Worm (Caenorhabditis elegans): ENCODE data around the gene K07H8.8.

Gene K07H8.8

DNA sequence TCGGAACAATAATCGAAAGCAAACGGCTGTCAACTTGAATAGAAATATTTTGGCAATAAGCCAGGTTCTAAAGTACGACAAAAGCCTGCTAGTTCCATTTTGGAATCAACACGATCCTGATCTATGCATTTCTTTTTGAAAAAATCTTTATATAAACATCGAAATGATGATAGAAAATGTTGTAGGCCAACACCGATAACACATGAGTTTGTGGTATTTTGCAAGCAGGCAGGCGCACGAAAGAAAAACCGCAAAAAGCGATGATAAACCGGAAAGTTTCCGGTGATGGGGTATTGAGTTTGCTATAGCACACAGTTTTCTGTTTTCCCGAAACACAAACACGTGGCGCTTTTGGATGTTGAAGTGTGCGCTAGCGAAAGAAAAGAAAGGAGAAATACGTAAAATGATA, 34.1 kb downstream of the K07H8.8 start:
- TF ChIP-seq pha-4 (tag; optimal IDR thresholded peaks at IDR 0.05) (peak; percentile 55), skn-1 (tag; optimal IDR thresholded peaks at IDR 0.05) (peak; percentile 33), unc-39 (tag; optimal IDR thresholded peaks at IDR 0.05) (no peak), nhr-76 (tag; optimal IDR thresholded peaks at IDR 0.05) (no peak), egl-27 (tag; optimal IDR thresholded peaks at IDR 0.05) (no peak), hmg-11 (tag; optimal IDR thresholded peaks at IDR 0.05) (no peak), fkh-10 (GFP tag; optimal IDR thresholded peaks at IDR 0.05) (no peak), jun-1 (tag; optimal IDR thresholded peaks at IDR 0.05) (no peak), egl-5 (tag; optimal IDR thresholded peaks at IDR 0.05) (no peak), R02D3.7 (tag; optimal IDR thresholded peaks at IDR 0.05) (no peak), nhr-43 (tag; optimal IDR thresholded peaks at IDR 0.05; ENCODE audit: poor library complexity, severe bottlenecking) (peak; percentile 80), mml-1 (tag; optimal IDR thresholded peaks at IDR 0.05) (no peak), lin-15B (tag; optimal IDR thresholded peaks at IDR 0.05) (no peak), fkh-2 (tag; optimal IDR thresholded peaks at IDR 0.05) (no peak), ceh-28 (tag; optimal IDR thresholded peaks at IDR 0.05) (no peak), elt-1 (tag; optimal IDR thresholded peaks at IDR 0.05) (no peak), nhr-25 (tag; optimal IDR thresholded peaks at IDR 0.05) (peak; percentile 15), nhr-11 (tag; optimal IDR thresholded peaks at IDR 0.05) (no peak), nhr-67 (tag; optimal IDR thresholded peaks at IDR 0.05) (no peak), nhr-77 (tag; optimal IDR thresholded peaks at IDR 0.05) (no peak), nhr-28 (tag; optimal IDR thresholded peaks at IDR 0.05) (no peak), elt-2 (tag; optimal IDR thresholded peaks at IDR 0.05) (peak; percentile 47), ceh-82 (tag; optimal IDR thresholded peaks at IDR 0.05) (no peak), unc-62 (GFP tag; optimal IDR thresholded peaks at IDR 0.05) (no peak), aly-2 (tag; optimal IDR thresholded peaks at IDR 0.05) (no peak), ztf-4 (tag; optimal IDR thresholded peaks at IDR 0.05) (no peak), sea-2 (GFP tag; optimal IDR thresholded peaks at IDR 0.05) (no peak), nfya-1 (tag; optimal IDR thresholded peaks at IDR 0.05; ENCODE audit: insufficient read depth) (no peak), pqm-1 (tag; optimal IDR thresholded peaks at IDR 0.05) (peak; percentile 61)

DNA sequence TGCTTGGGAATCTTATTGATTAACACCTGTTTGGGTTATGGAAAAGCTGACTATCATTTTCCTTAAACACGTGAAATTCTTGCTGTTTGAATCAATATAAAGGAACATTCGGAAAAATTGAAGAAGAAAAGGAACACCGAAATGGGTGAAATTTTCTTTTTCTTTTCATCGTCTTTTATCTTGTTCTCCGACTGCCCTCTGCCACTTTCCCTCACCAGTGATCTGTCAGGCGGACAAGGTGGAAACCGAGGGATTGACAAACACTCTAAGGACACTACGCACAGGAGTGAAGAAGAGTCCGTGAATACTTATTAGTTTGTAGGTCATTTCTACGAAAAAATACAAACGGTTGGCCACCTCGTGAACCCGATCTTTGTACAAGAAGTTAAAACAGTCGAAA, 34.9 kb downstream of the K07H8.8 start:
- TF ChIP-seq ztf-11 (tag; optimal IDR thresholded peaks at IDR 0.05): no peak
- TF ChIP-seq pha-4 (tag; optimal IDR thresholded peaks at IDR 0.05): peak; percentile 2

- TF ChIP-seq nhr-23 (tag; optimal IDR thresholded peaks at IDR 0.05) (peak; percentile 23), elt-2 (tag; optimal IDR thresholded peaks at IDR 0.05) (no peak), ceh-9 (tag; optimal IDR thresholded peaks at IDR 0.05) (no peak), ceh-16 (tag; optimal IDR thresholded peaks at IDR 0.05) (no peak), ztf-4 (tag; optimal IDR thresholded peaks at IDR 0.05) (no peak), fkh-10 (GFP tag; optimal IDR thresholded peaks at IDR 0.05) (no peak), lsy-12 (tag; optimal IDR thresholded peaks at IDR 0.05) (no peak), ama-1 (optimal IDR thresholded peaks at IDR 0.05) (no peak), nhr-11 (tag; optimal IDR thresholded peaks at IDR 0.05) (no peak), pha-4 (tag; optimal IDR thresholded peaks at IDR 0.05) (peak; percentile 17), lin-15B (tag; optimal IDR thresholded peaks at IDR 0.05) (no peak), ceh-28 (tag; optimal IDR thresholded peaks at IDR 0.05) (no peak), nhr-28 (tag; optimal IDR thresholded peaks at IDR 0.05) (no peak), eor-1 (tag; optimal IDR thresholded peaks at IDR 0.05) (no peak), egl-5 (tag; optimal IDR thresholded peaks at IDR 0.05) (no peak), nhr-237 (tag; optimal IDR thresholded peaks at IDR 0.05) (no peak), nhr-76 (tag; optimal IDR thresholded peaks at IDR 0.05) (no peak), ceh-82 (tag; optimal IDR thresholded peaks at IDR 0.05) (no peak), elt-1 (tag; optimal IDR thresholded peaks at IDR 0.05) (no peak), sea-2 (GFP tag; optimal IDR thresholded peaks at IDR 0.05) (no peak), nhr-25 (tag; optimal IDR thresholded peaks at IDR 0.05) (peak; percentile 38), elt-3 (tag; optimal IDR thresholded peaks at IDR 0.05) (no peak), mml-1 (tag; optimal IDR thresholded peaks at IDR 0.05) (no peak), fos-1 (tag; optimal IDR thresholded peaks at IDR 0.05) (no peak), hmg-11 (tag; optimal IDR thresholded peaks at IDR 0.05) (peak; percentile 0), nhr-67 (tag; optimal IDR thresholded peaks at IDR 0.05) (no peak), nhr-77 (tag; optimal IDR thresholded peaks at IDR 0.05) (no peak), daf-12 (tag; optimal IDR thresholded peaks at IDR 0.05) (no peak), zag-1 (tag; optimal IDR thresholded peaks at IDR 0.05) (no peak), ztf-11 (tag; optimal IDR thresholded peaks at IDR 0.05) (no peak), skn-1 (tag; optimal IDR thresholded peaks at IDR 0.05) (no peak), nfya-1 (tag; optimal IDR thresholded peaks at IDR 0.05; ENCODE audit: insufficient read depth) (peak; percentile 54)
Observed at ce11 chrIV:8232428-8232827, 35.8 kb downstream of the K07H8.8 start.

Data from whole organism, L3 larva.